In genomic region chrX:11821946-11822345, dm6 we compare ENCODE assay signal across 5 fruit fly cellular contexts.
TF ChIP-seq lines count a peak whose summit lies in the region.

No protein-coding gene starts in this region.

- TF ChIP-seq CTCF in whole organism, embryonic (GFP tag; optimal IDR thresholded peaks at IDR 0.05; lab: Kevin White, UChicago): no peak

TF ChIP-seq in whole organism, adult, 20 proteins besides CTCF, POLR2A, EP300 and RAD21:
- TF ChIP-seq pad (GFP tag; optimal IDR thresholded peaks at IDR 0.05; lab: Kevin White, UChicago): no peak
- peak; percentile 20 for TF ChIP-seq cic (GFP tag; optimal IDR thresholded peaks at IDR 0.05; lab: Kevin White, UChicago)
- TF ChIP-seq Mnt (GFP tag; optimal IDR thresholded peaks at IDR 0.05; lab: Kevin White, UChicago): no peak
- TF ChIP-seq cnc (optimal IDR thresholded peaks at IDR 0.05; lab: Kevin White, UChicago): no peak
- peak; percentile 65 for TF ChIP-seq CG7101 (tag; optimal IDR thresholded peaks at IDR 0.05; lab: Kevin White, UChicago)
- peak; percentile 28 for TF ChIP-seq Hr96 (GFP tag; optimal IDR thresholded peaks at IDR 0.05; lab: Kevin White, UChicago)
- TF ChIP-seq CG33017 (tag; optimal IDR thresholded peaks at IDR 0.05; lab: Kevin White, UChicago): no peak
- peak; percentile 61 for TF ChIP-seq CG12768 (GFP tag; optimal IDR thresholded peaks at IDR 0.05; lab: Kevin White, UChicago)
- TF ChIP-seq CG7045 (GFP tag; optimal IDR thresholded peaks at IDR 0.05; lab: Kevin White, UChicago): peak; percentile 1
- peak; percentile 19 for TF ChIP-seq CG11617 (GFP tag; optimal IDR thresholded peaks at IDR 0.05; lab: Kevin White, UChicago)
- peak; percentile 27 for TF ChIP-seq CG14711 (tag; optimal IDR thresholded peaks at IDR 0.05; lab: Kevin White, UChicago)
- no peak for TF ChIP-seq ovo (GFP tag; optimal IDR thresholded peaks at IDR 0.05; lab: Kevin White, UChicago)
- peak; percentile 32 for TF ChIP-seq bab1 (GFP tag; optimal IDR thresholded peaks at IDR 0.05; lab: Kevin White, UChicago)
- no peak for TF ChIP-seq kay (GFP tag; lab: Kevin White, UChicago; ENCODE audit: borderline replicate concordance)
- TF ChIP-seq Crg-1 (GFP tag; optimal IDR thresholded peaks at IDR 0.05; lab: Kevin White, UChicago): no peak
- TF ChIP-seq CG1620 (GFP tag; optimal IDR thresholded peaks at IDR 0.05; lab: Kevin White, UChicago): no peak
- TF ChIP-seq toe (GFP tag; optimal IDR thresholded peaks at IDR 0.05; lab: Kevin White, UChicago): no peak
- no peak for TF ChIP-seq CG5204 (GFP tag; optimal IDR thresholded peaks at IDR 0.05; lab: Kevin White, UChicago)
- no peak for TF ChIP-seq tj (GFP tag; optimal IDR thresholded peaks at IDR 0.05; lab: Kevin White, UChicago)

TF ChIP-seq in whole organism, embryonic, 481 proteins besides CTCF, POLR2A, EP300 and RAD21 (continues in another document):
- TF ChIP-seq E2f1 (GFP tag; IDR thresholded peaks at IDR 0.05; lab: Robert Waterston, UW): 0 out of 2 replicates have a peak, but pooled peaks have one; percentile 23
- 0 out of 3 replicates have a peak, but pooled peaks have one; percentile 57 for TF ChIP-seq ci (GFP tag; IDR thresholded peaks at IDR 0.05; lab: Robert Waterston, UW)
- TF ChIP-seq pfk (GFP tag; optimal IDR thresholded peaks at IDR 0.05; lab: Kevin White, UChicago): peak; percentile 95
- TF ChIP-seq Rfx (GFP tag; IDR thresholded peaks at IDR 0.05; lab: Robert Waterston, UW): 0 out of 2 replicates have a peak, but pooled peaks have one; percentile 26
- TF ChIP-seq zf30C (GFP tag; optimal IDR thresholded peaks at IDR 0.05; lab: Kevin White, UChicago): no peak
- peak; percentile 1 for TF ChIP-seq Sox102F (GFP tag; optimal IDR thresholded peaks at IDR 0.05; lab: Kevin White, UChicago)
- TF ChIP-seq Trl (optimal IDR thresholded peaks at IDR 0.05; lab: Kevin White, UChicago): peak in 1 of 2 experiments; percentile 1
- no peak for TF ChIP-seq Trl (GFP tag; optimal IDR thresholded peaks at IDR 0.05; lab: Kevin White, UChicago)
- 0 out of 4 replicates have a peak, but pooled peaks have one; percentile 60 for TF ChIP-seq chinmo (GFP tag; IDR thresholded peaks at IDR 0.05; lab: Robert Waterston, UW; ENCODE audit: partially characterized antibody)
- 0 out of 3 replicates have a peak, but pooled peaks have one; percentile 38 for TF ChIP-seq CG11456 (GFP tag; IDR thresholded peaks at IDR 0.05; lab: Robert Waterston, UW)
- 0 out of 3 replicates have a peak, but pooled peaks have one; percentile 30 for TF ChIP-seq CG34422 (GFP tag; IDR thresholded peaks at IDR 0.05; lab: Robert Waterston, UW)
- no peak for TF ChIP-seq Sox100B (GFP tag; optimal IDR thresholded peaks at IDR 0.05; lab: Kevin White, UChicago)
- 0 out of 3 replicates have a peak, but pooled peaks have one; percentile 23 for TF ChIP-seq dysf (GFP tag; IDR thresholded peaks at IDR 0.05; lab: Robert Waterston, UW)
- peak; percentile 41; the same call in 2 of the 3 replicates for TF ChIP-seq row (GFP tag; IDR thresholded peaks at IDR 0.05; lab: Robert Waterston, UW)
- no peak for TF ChIP-seq Ada2b (GFP tag; IDR thresholded peaks at IDR 0.05; lab: Robert Waterston, UW)
- TF ChIP-seq unpg (GFP tag; optimal IDR thresholded peaks at IDR 0.05; lab: Kevin White, UChicago): peak; percentile 26

TF ChIP-seq in whole organism, prepupa, 60 proteins besides CTCF, POLR2A, EP300 and RAD21 (continues in another document):
- TF ChIP-seq CG3032 (tag; optimal IDR thresholded peaks at IDR 0.05; lab: Kevin White, UChicago) (no peak), eg (GFP tag; IDR thresholded peaks at IDR 0.05; lab: Robert Waterston, UW) (peak; percentile 59; the same call in 1 of the 3 replicates), OdsH (GFP tag; optimal IDR thresholded peaks at IDR 0.05; lab: Kevin White, UChicago) (peak; percentile 11), CG10669 (GFP tag; optimal IDR thresholded peaks at IDR 0.05; lab: Kevin White, UChicago) (peak; percentile 4), CG15336 (GFP tag; IDR thresholded peaks at IDR 0.05; lab: Robert Waterston, UW) (no peak), CG6854 (GFP tag; optimal IDR thresholded peaks at IDR 0.05; lab: Kevin White, UChicago) (no peak), acj6 (GFP tag; optimal IDR thresholded peaks at IDR 0.05; lab: Kevin White, UChicago) (no peak), Eip93F (GFP tag; optimal IDR thresholded peaks at IDR 0.05; lab: Kevin White, UChicago) (no peak), CG1621 (tag; optimal IDR thresholded peaks at IDR 0.05; lab: Kevin White, UChicago) (no peak), CG16779 (tag; optimal IDR thresholded peaks at IDR 0.05; lab: Kevin White, UChicago) (no peak), vri (GFP tag; optimal IDR thresholded peaks at IDR 0.05; lab: Kevin White, UChicago) (peak; percentile 20), Sox15 (GFP tag; optimal IDR thresholded peaks at IDR 0.05; lab: Kevin White, UChicago) (no peak), achi (GFP tag; optimal IDR thresholded peaks at IDR 0.05; lab: Kevin White, UChicago) (peak; percentile 21), CG31627 (GFP tag; optimal IDR thresholded peaks at IDR 0.05; lab: Kevin White, UChicago) (no peak), Hr38 (GFP tag; optimal IDR thresholded peaks at IDR 0.05; lab: Kevin White, UChicago) (no peak), svp (GFP tag; lab: Kevin White, UChicago) (peak; percentile 60), Met (GFP tag; optimal IDR thresholded peaks at IDR 0.05; lab: Kevin White, UChicago) (no peak), esn (GFP tag; optimal IDR thresholded peaks at IDR 0.05; lab: Kevin White, UChicago) (peak; percentile 23), Hr4 (GFP tag; optimal IDR thresholded peaks at IDR 0.05; lab: Kevin White, UChicago) (peak; percentile 39), pdm3 (GFP tag; optimal IDR thresholded peaks at IDR 0.05; lab: Kevin White, UChicago) (no peak)

TF ChIP-seq in whole organism, pupa, 21 proteins besides CTCF, POLR2A, EP300 and RAD21:
- TF ChIP-seq CG8301 (tag; optimal IDR thresholded peaks at IDR 0.05; lab: Kevin White, UChicago) (peak; percentile 33), CG8159 (tag; optimal IDR thresholded peaks at IDR 0.05; lab: Kevin White, UChicago) (peak; percentile 81), CG4496 (GFP tag; IDR thresholded peaks at IDR 0.05; lab: Robert Waterston, UW) (peak; percentile 61; the same call in 2 of the 3 replicates), Ets98B (GFP tag; IDR thresholded peaks at IDR 0.05; lab: Robert Waterston, UW) (peak; percentile 47), CG9948 (tag; optimal IDR thresholded peaks at IDR 0.05; lab: Kevin White, UChicago) (no peak), CG32121 (GFP tag; IDR thresholded peaks at IDR 0.05; lab: Robert Waterston, UW) (0 out of 2 replicates have a peak, but pooled peaks have one; percentile 17), Pif1A (GFP tag; optimal IDR thresholded peaks at IDR 0.05; lab: Kevin White, UChicago) (peak; percentile 27), CG10348 (GFP tag; IDR thresholded peaks at IDR 0.05; lab: Robert Waterston, UW) (no peak), CG14655 (GFP tag; optimal IDR thresholded peaks at IDR 0.05; lab: Kevin White, UChicago) (peak; percentile 25)

TF ChIP-seq in whole organism, wandering third instar larva, 38 proteins besides CTCF, POLR2A, EP300 and RAD21:
- no peak for TF ChIP-seq dsf (GFP tag; optimal IDR thresholded peaks at IDR 0.05; lab: Kevin White, UChicago; ENCODE audit: borderline replicate concordance)
- TF ChIP-seq rgr (GFP tag; optimal IDR thresholded peaks at IDR 0.05; lab: Kevin White, UChicago): peak; percentile 5
- peak in 1 of 2 experiments; percentile 17 for TF ChIP-seq foxo (GFP tag; optimal IDR thresholded peaks at IDR 0.05; lab: Kevin White, UChicago)
- peak; percentile 19 for TF ChIP-seq HLH106 (tag; optimal IDR thresholded peaks at IDR 0.05; lab: Kevin White, UChicago)
TF ChIP-seq in whole organism, wandering third instar larva: peak in this region for 3.
